Fruit fly (Drosophila melanogaster) whole organism, embryonic: ENCODE data around the gene gro.
A peak's percentile ranks its signal among the peaks of the same experiment; 100 is the strongest.

Source experiments
- B-H1 ChIP-seq: fragments of 200-800 bp; sonication (Bioruptor generic); IDR thresholded peaks from 3 replicates; pipeline ENCODE4 v1.3.6; 2022; ENCODE audit warnings: missing biosample characterization, missing genetic modification characterization
- CG10366 ChIP-seq: fragments of 200-800 bp; sonication (Bioruptor generic); IDR thresholded peaks from 2 replicates; pipeline ENCODE4 v1.3.6; 2022; ENCODE audit warnings: missing biosample characterization, missing genetic modification characterization
- CG11504 ChIP-seq: fragments of 200-800 bp; sonication (Bioruptor generic); optimal IDR thresholded peaks from 3 replicates; lab custom pipeline; 2019; ENCODE audit warnings: missing biosample characterization, mild to moderate bottlenecking, missing genetic modification characterization, moderate library complexity
- CG11560 ChIP-seq: fragments of 200-800 bp; sonication (Bioruptor generic); IDR thresholded peaks from 3 replicates; pipeline ENCODE4 v1.3.6; 2022; ENCODE audit warnings: missing biosample characterization, missing genetic modification characterization
- CG13424 ChIP-seq: fragments of 200-800 bp; sonication (Bioruptor generic); optimal IDR thresholded peaks from 2 replicates; lab custom pipeline; 2019; ENCODE audit warnings: missing biosample characterization, mild to moderate bottlenecking, missing genetic modification characterization, moderate library complexity
- CG15479 ChIP-seq: fragments of 200-800 bp; sonication (Bioruptor generic); optimal IDR thresholded peaks from 3 replicates; lab custom pipeline; 2019; ENCODE audit warnings: missing biosample characterization, mild to moderate bottlenecking, missing genetic modification characterization, moderate library complexity
- CG1603 ChIP-seq: fragments of 200-800 bp; sonication (Bioruptor generic); optimal IDR thresholded peaks from 2 replicates; lab custom pipeline; 2019; ENCODE audit warnings: missing biosample characterization, mild to moderate bottlenecking, missing genetic modification characterization, moderate library complexity
- CG17359 ChIP-seq: fragments of 200-800 bp; sonication (Bioruptor generic); optimal IDR thresholded peaks from 3 replicates; lab custom pipeline; 2018; ENCODE audit warnings: missing biosample characterization, mild to moderate bottlenecking, missing genetic modification characterization, moderate library complexity
- CG2120 ChIP-seq: fragments of 200-800 bp; sonication (Bioruptor generic); optimal IDR thresholded peaks from 3 replicates; lab custom pipeline; 2016; ENCODE audit warnings: missing biosample characterization, missing genetic modification characterization
- CG30020 ChIP-seq: fragments of 200-800 bp; optimal IDR thresholded peaks from 2 replicates; lab custom pipeline; 2019; ENCODE audit warnings: missing biosample characterization, mild to moderate bottlenecking, missing genetic modification characterization, moderate library complexity
- CG3726 ChIP-seq: fragments of 200-800 bp; sonication (Bioruptor generic); IDR thresholded peaks from 3 replicates; pipeline ENCODE4, ENCODE4 v1.3.6; 2022; ENCODE audit warnings: missing biosample characterization, missing genetic modification characterization
- CG42726 ChIP-seq: fragments of 200-800 bp; sonication (Bioruptor generic); IDR thresholded peaks from 2 replicates; pipeline ENCODE4 v1.3.6; 2022; ENCODE audit warnings: missing biosample characterization, missing genetic modification characterization; ENCODE audit not compliant: partially characterized antibody
- CG4328 ChIP-seq: fragments of 200-800 bp; sonication (Bioruptor generic); optimal IDR thresholded peaks from 3 replicates; lab custom pipeline; 2017; ENCODE audit warnings: missing biosample characterization, missing genetic modification reagents, missing genetic modification characterization
- CG6254 ChIP-seq: fragments of 200-800 bp; sonication (Bioruptor generic); optimal IDR thresholded peaks from 3 replicates; lab custom pipeline; 2017; ENCODE audit warnings: mild to moderate bottlenecking, missing biosample characterization, missing genetic modification reagents, missing genetic modification characterization
- CG6689 ChIP-seq: fragments of 200-800 bp; sonication (Bioruptor generic); IDR thresholded peaks from 2 replicates; pipeline ENCODE4 v1.3.6; 2022; ENCODE audit warnings: missing biosample characterization, missing genetic modification characterization
- CG6854 ChIP-seq: fragments of 200-800 bp; sonication (Bioruptor generic); optimal IDR thresholded peaks from 3 replicates; lab custom pipeline; 2017; ENCODE audit warnings: missing biosample characterization, mild to moderate bottlenecking, missing genetic modification characterization
- CG7372 ChIP-seq: fragments of 200-800 bp; sonication (Bioruptor generic); IDR thresholded peaks from 2 replicates; pipeline ENCODE4 v1.3.6; 2022; ENCODE audit warnings: missing biosample characterization, missing genetic modification characterization
- CG7745 ChIP-seq: fragments of 200-800 bp; sonication (Bioruptor generic); optimal IDR thresholded peaks from 2 replicates; lab custom pipeline; 2018; ENCODE audit warnings: missing biosample characterization, mild to moderate bottlenecking, missing genetic modification characterization, moderate library complexity
- CG8944 ChIP-seq: fragments of 200-800 bp; sonication (Bioruptor generic); optimal IDR thresholded peaks from 3 replicates; lab custom pipeline; 2016; ENCODE audit warnings: missing biosample characterization, missing genetic modification characterization
- CoRest ChIP-seq: fragments of 200-800 bp; sonication (Bioruptor generic); optimal IDR thresholded peaks from 3 replicates; lab custom pipeline; 2018; ENCODE audit warnings: missing biosample characterization, mild to moderate bottlenecking, missing genetic modification characterization, moderate library complexity
- D ChIP-seq, 2 experiments: fragments of 200-800 bp in 1 of 2; fragments of >200 bp in 1 of 2; sonication (Bioruptor generic) in 1 of 2; optimal IDR thresholded peaks; 2 replicates in 1 of 2; 3 replicates in 1 of 2; lab custom pipeline; 2017; ENCODE audit warnings: mild to moderate bottlenecking in 1 of 2, missing biosample characterization in 1 of 2, missing genetic modification characterization in 1 of 2, missing genetic modification reagents in 1 of 2
- Elba2 ChIP-seq: fragments of 200-800 bp; sonication (Bioruptor generic); optimal IDR thresholded peaks from 3 replicates; lab custom pipeline; 2016; ENCODE audit warnings: missing biosample characterization, missing genetic modification characterization
- Fer1 ChIP-seq: fragments of 200-800 bp; sonication (Bioruptor generic); optimal IDR thresholded peaks from 2 replicates; lab custom pipeline; 2017; ENCODE audit warnings: missing biosample characterization, mild to moderate bottlenecking, missing genetic modification characterization
- Gug ChIP-seq: fragments of 200-800 bp; sonication (Bioruptor generic); IDR thresholded peaks from 4 replicates; pipeline ENCODE4 v1.3.6; 2022; ENCODE audit warnings: missing biosample characterization, missing genetic modification characterization
- Hmr ChIP-seq: fragments of 200-800 bp; sonication (Bioruptor generic); optimal IDR thresholded peaks from 3 replicates; lab custom pipeline; 2017; ENCODE audit warnings: mild to moderate bottlenecking, missing biosample characterization, missing genetic modification reagents, missing genetic modification characterization
- Hmx ChIP-seq: fragments of 200-800 bp; sonication (Bioruptor generic); optimal IDR thresholded peaks from 2 replicates; lab custom pipeline; 2016; ENCODE audit warnings: missing biosample characterization, missing genetic modification characterization
- Nf-YA ChIP-seq: fragments of 200-800 bp; sonication (Bioruptor generic); IDR thresholded peaks from 2 replicates; pipeline ENCODE4 v1.3.6; 2022; ENCODE audit warnings: missing biosample characterization, missing genetic modification characterization
- Poxn ChIP-seq: fragments of 200-800 bp; sonication (Bioruptor generic); IDR thresholded peaks from 2 replicates; pipeline ENCODE4 v1.3.6; 2022; ENCODE audit warnings: missing biosample characterization, missing genetic modification characterization
- ato ChIP-seq: fragments of 200-800 bp; sonication (Bioruptor generic); IDR thresholded peaks from 2 replicates; pipeline ENCODE4 v1.3.6; 2022; ENCODE audit warnings: missing biosample characterization, missing genetic modification characterization; ENCODE audit not compliant: partially characterized antibody
- caup ChIP-seq: fragments of 200-800 bp; sonication (Bioruptor generic); optimal IDR thresholded peaks from 3 replicates; lab custom pipeline; 2017; ENCODE audit warnings: missing biosample characterization, mild to moderate bottlenecking, missing genetic modification characterization, moderate library complexity; ENCODE audit not compliant: severe bottlenecking
- chif ChIP-seq, 2 experiments: fragments of 200-800 bp; sonication (Bioruptor generic); optimal IDR thresholded peaks; 3 replicates each; lab custom pipeline; 2016; ENCODE audit warnings: missing biosample characterization in 2 of 2, missing genetic modification characterization in 2 of 2
- ci ChIP-seq: fragments of 200-800 bp; sonication (Bioruptor generic); IDR thresholded peaks from 3 replicates; pipeline ENCODE4 v1.3.6; 2022; ENCODE audit warnings: missing biosample characterization, missing genetic modification characterization
- croc ChIP-seq: fragments of 200-800 bp; sonication (Bioruptor generic); conservative IDR thresholded peaks from 3 replicates; pipeline ENCODE4 v1.3.6; 2022; ENCODE audit warnings: missing biosample characterization, missing genetic modification characterization
- emc ChIP-seq: fragments of 200-800 bp; sonication (Bioruptor generic); optimal IDR thresholded peaks from 2 replicates; lab custom pipeline; 2016; ENCODE audit warnings: missing biosample characterization, missing genetic modification characterization
- en ChIP-seq: fragments of 200-800 bp; sonication (Bioruptor generic); optimal IDR thresholded peaks from 2 replicates; lab custom pipeline; 2016; ENCODE audit warnings: missing biosample characterization, missing genetic modification characterization
- ewg ChIP-seq: fragments of 200-800 bp; sonication (Bioruptor generic); optimal IDR thresholded peaks from 3 replicates; lab custom pipeline; 2017; ENCODE audit warnings: mild to moderate bottlenecking, missing biosample characterization, missing genetic modification reagents, missing genetic modification characterization
- grau ChIP-seq: fragments of 200-800 bp; optimal IDR thresholded peaks from 3 replicates; lab custom pipeline; 2019; ENCODE audit warnings: missing biosample characterization, mild to moderate bottlenecking, missing genetic modification characterization, moderate library complexity
- gt ChIP-seq: fragments of 200-800 bp; sonication (Bioruptor generic); IDR thresholded peaks from 2 replicates; pipeline ENCODE4 v1.3.6; 2022; ENCODE audit warnings: missing biosample characterization, missing genetic modification characterization
- mld ChIP-seq: fragments of 200-800 bp; sonication (Bioruptor generic); IDR thresholded peaks from 3 replicates; pipeline ENCODE4 v1.3.6; 2022; ENCODE audit warnings: missing biosample characterization, missing genetic modification characterization; ENCODE audit not compliant: partially characterized antibody
- oc ChIP-seq: fragments of 200-800 bp; sonication (Bioruptor generic); optimal IDR thresholded peaks from 2 replicates; lab custom pipeline; 2018; ENCODE audit warnings: missing biosample characterization, mild to moderate bottlenecking, missing genetic modification characterization, moderate library complexity
- onecut ChIP-seq: fragments of 200-800 bp; sonication (Bioruptor generic); IDR thresholded peaks from 2 replicates; pipeline ENCODE4 v1.3.6; 2022; ENCODE audit warnings: missing biosample characterization, missing genetic modification characterization
- pan ChIP-seq, 4 experiments: fragments of >200 bp in 3 of 4; fragments of 200-800 bp in 1 of 4; sonication (Bioruptor generic) in 1 of 4; optimal IDR thresholded peaks in 3 of 4; IDR thresholded peaks in 1 of 4; 2 replicates each; pipeline versions ENCODE4 v1.3.6 to Lab custom; 2017 to 2022; ENCODE audit warnings: missing biosample characterization in 2 of 4, missing genetic modification characterization in 2 of 4, mixed read lengths in 1 of 4
- pnt ChIP-seq: fragments of 200-800 bp; sonication (Bioruptor generic); optimal IDR thresholded peaks from 3 replicates; lab custom pipeline; 2016; ENCODE audit warnings: missing biosample characterization, missing genetic modification characterization
- row ChIP-seq: fragments of 200-800 bp; sonication (Bioruptor generic); IDR thresholded peaks from 3 replicates; pipeline ENCODE4 v1.3.6; 2022; ENCODE audit warnings: missing biosample characterization, missing genetic modification characterization
- sens ChIP-seq: fragments of 200-800 bp; sonication (Bioruptor generic); peaks from one replicate; lab custom pipeline; 2016; ENCODE audit warnings: missing biosample characterization, missing genetic modification characterization
- sqz ChIP-seq: fragments of 200-800 bp; sonication (Bioruptor generic); optimal IDR thresholded peaks from 3 replicates; lab custom pipeline; 2018; ENCODE audit warnings: missing biosample characterization, mild to moderate bottlenecking, missing genetic modification characterization
- wdn ChIP-seq: fragments of 200-800 bp; sonication (Bioruptor generic); IDR thresholded peaks from 2 replicates; pipeline ENCODE4 v1.3.6; 2022; ENCODE audit warnings: missing biosample characterization, missing genetic modification characterization
- zen2 ChIP-seq: fragments of 200-800 bp; sonication (Bioruptor generic); IDR thresholded peaks from 3 replicates; pipeline ENCODE4 v1.3.6; 2022; ENCODE audit warnings: missing biosample characterization, missing genetic modification characterization; ENCODE audit not compliant: partially characterized antibody

The gro gene

DNA sequence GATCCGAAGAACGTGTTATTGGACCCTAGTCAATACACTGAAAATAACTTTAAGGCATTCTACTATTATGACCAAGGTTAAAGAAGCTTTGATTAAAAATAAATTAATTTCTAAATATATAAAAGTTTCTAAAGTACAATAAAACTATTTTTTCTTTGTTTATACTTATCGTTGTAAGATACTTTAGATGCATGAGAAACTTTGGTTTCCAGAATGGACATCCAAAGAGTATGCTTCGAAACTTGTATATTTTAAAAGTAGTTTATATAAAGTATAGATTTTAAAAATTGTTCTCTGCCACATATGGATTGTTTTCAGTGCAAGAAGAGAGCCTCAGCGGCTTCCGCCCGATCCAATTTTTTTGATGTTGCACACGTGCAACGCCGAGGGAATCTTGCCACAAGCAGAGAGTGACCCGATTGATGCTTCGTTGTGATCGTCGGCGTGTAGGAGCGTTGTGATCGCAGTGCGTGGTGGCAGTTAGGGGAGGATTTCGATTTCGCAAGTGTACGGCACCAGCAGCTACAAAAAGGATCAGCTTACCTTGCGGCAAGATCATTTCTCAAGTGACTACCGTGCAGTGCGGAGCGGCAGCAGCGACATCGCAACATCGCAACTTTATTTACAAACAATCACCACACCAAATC, 44.3 kb upstream of the gro start (continued):
- TF ChIP-seq CG6254 (GFP tag; lab: Kevin White, UChicago) = peak; percentile 85
- peak; percentile 86 for TF ChIP-seq sqz
- no peak for TF ChIP-seq gt (GFP tag; lab: Robert Waterston, UW)
- no peak for TF ChIP-seq Hmx
- TF ChIP-seq CG6689 (GFP tag; lab: Robert Waterston, UW) = peak; percentile 84
- TF ChIP-seq CG30020 = peak; percentile 68
- no peak for TF ChIP-seq B-H1
- peak; percentile 71 for TF ChIP-seq ewg (GFP tag; lab: Kevin White, UChicago)
- TF ChIP-seq CG11504 (tag; lab: Kevin White, UChicago) = peak; percentile 85
- no peak for TF ChIP-seq CG8944
- no peak for TF ChIP-seq caup (GFP tag; lab: Kevin White, UChicago)
- no peak for TF ChIP-seq emc (GFP tag; lab: Kevin White, UChicago)
- no peak for TF ChIP-seq Poxn (GFP tag; lab: Robert Waterston, UW)
- TF ChIP-seq sens (GFP tag; lab: Kevin White, UChicago) = peak; percentile 95
- TF ChIP-seq CG13424 (tag; lab: Kevin White, UChicago) = peak; percentile 89
- no peak for TF ChIP-seq mld (GFP tag; lab: Robert Waterston, UW)
- no peak for TF ChIP-seq pan (optimal IDR thresholded peaks at IDR 0.05; lab: Kevin White, UChicago)
- peak in 1 of 2 experiments; percentile 4 for TF ChIP-seq pan (GFP tag; optimal IDR thresholded peaks at IDR 0.05 in 1 of 2, IDR thresholded peaks at IDR 0.05 in 1 of 2)
- peak; percentile 90 for TF ChIP-seq croc (GFP tag; lab: Robert Waterston, UW)
- TF ChIP-seq oc = peak; percentile 84
- TF ChIP-seq ci (GFP tag; lab: Robert Waterston, UW) = 0 out of 3 replicates have a peak, but pooled peaks have one; percentile 8
- TF ChIP-seq ato (GFP tag; lab: Robert Waterston, UW) = no peak
- 0 out of 2 replicates have a peak, but pooled peaks have one; percentile 38 for TF ChIP-seq Nf-YA (GFP tag; lab: Robert Waterston, UW)
- TF ChIP-seq CG4328 (GFP tag; lab: Kevin White, UChicago) = no peak
- TF ChIP-seq CG7372 (GFP tag; lab: Robert Waterston, UW) = no peak
- no peak for TF ChIP-seq CG2120 (GFP tag; lab: Kevin White, UChicago)
- peak; percentile 12 for TF ChIP-seq CG1603 (tag; lab: Kevin White, UChicago)
- TF ChIP-seq Fer1 = no peak
- peak; percentile 88 for TF ChIP-seq grau (tag; lab: Kevin White, UChicago)
- TF ChIP-seq pnt (GFP tag; lab: Kevin White, UChicago) = no peak
- TF ChIP-seq Hmr (GFP tag; lab: Kevin White, UChicago) = no peak
- no peak for TF ChIP-seq D (optimal IDR thresholded peaks at IDR 0.05; lab: Kevin White, UChicago)
- TF ChIP-seq D (GFP tag; optimal IDR thresholded peaks at IDR 0.05; lab: Kevin White, UChicago) = peak; percentile 91
- TF ChIP-seq CG3726 (GFP tag; lab: Robert Waterston, UW) = no peak
- no peak for TF ChIP-seq en
- no peak for TF ChIP-seq CG6854 (GFP tag; lab: Kevin White, UChicago)
- TF ChIP-seq CoRest (tag; lab: Kevin White, UChicago) = peak; percentile 92
- no peak; the same call in 3 of the 4 replicates for TF ChIP-seq Gug
- TF ChIP-seq chif (GFP tag; optimal IDR thresholded peaks at IDR 0.05; lab: Kevin White, UChicago) = peak in 1 of 2 experiments; percentile 65
- peak; percentile 67 for TF ChIP-seq Elba2 (GFP tag; lab: Kevin White, UChicago)
- peak; percentile 4 for TF ChIP-seq CG15479 (GFP tag; lab: Kevin White, UChicago)
- TF ChIP-seq zen2 (GFP tag; lab: Robert Waterston, UW) = no peak
- TF ChIP-seq onecut (GFP tag; lab: Robert Waterston, UW) = peak; percentile 65; the same call in 1 of the 2 replicates
- TF ChIP-seq row (GFP tag; lab: Robert Waterston, UW) = peak; percentile 79
- TF ChIP-seq CG11560 (tag; lab: Robert Waterston, UW) = no peak
- TF ChIP-seq CG42726 (GFP tag; lab: Robert Waterston, UW) = no peak
- peak; percentile 79 for TF ChIP-seq CG7745 (tag; lab: Kevin White, UChicago)
- TF ChIP-seq CG17359 (tag; lab: Kevin White, UChicago) = peak; percentile 77
- no peak; the same call in 1 of the 2 replicates for TF ChIP-seq CG10366 (GFP tag; lab: Robert Waterston, UW)
- no peak for TF ChIP-seq wdn (GFP tag; lab: Robert Waterston, UW)
